Worm (Caenorhabditis elegans): ENCODE measurements around the gene T01D1.7.

DNA sequence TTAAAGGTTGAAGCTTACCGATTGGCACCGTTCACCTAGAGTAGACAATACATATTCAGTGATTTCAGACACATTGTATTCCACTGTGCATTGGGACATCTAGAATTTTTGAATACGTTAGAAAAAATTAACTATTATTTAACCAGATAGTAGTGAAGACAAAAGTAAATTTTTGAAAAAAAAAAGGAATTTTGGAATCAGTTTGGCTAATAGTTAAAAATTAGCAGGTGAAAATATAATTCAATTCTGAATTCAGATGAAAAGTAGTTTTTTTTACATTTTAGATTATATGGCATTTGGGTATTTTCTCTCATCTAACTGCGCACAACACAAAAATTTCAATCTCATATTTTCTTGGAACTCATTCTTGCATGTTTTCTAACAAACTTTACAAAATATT lies 48.7 kb downstream of the T01D1.7 start, which contains the start of gene nmur-2:
- TF ChIP-seq aly-2 (tag; optimal IDR thresholded peaks at IDR 0.05) (no peak), ztf-4 (tag; optimal IDR thresholded peaks at IDR 0.05) (no peak), C34B4.2 (tag; optimal IDR thresholded peaks at IDR 0.05) (no peak), blmp-1 (tag; optimal IDR thresholded peaks at IDR 0.05) (no peak), aha-1 (tag; optimal IDR thresholded peaks at IDR 0.05) (no peak), nhr-90 (tag; optimal IDR thresholded peaks at IDR 0.05; ENCODE audit: poor library complexity) (no peak), tbx-2 (tag; optimal IDR thresholded peaks at IDR 0.05) (no peak), nhr-71 (tag; optimal IDR thresholded peaks at IDR 0.05) (no peak), nhr-237 (tag; optimal IDR thresholded peaks at IDR 0.05) (no peak), nhr-20 (tag; optimal IDR thresholded peaks at IDR 0.05) (no peak), ama-1 (optimal IDR thresholded peaks at IDR 0.05) (no peak), sptf-1 (tag; optimal IDR thresholded peaks at IDR 0.05) (no peak), egl-13 (tag; optimal IDR thresholded peaks at IDR 0.05) (no peak)
